Fruit fly (Drosophila melanogaster) whole organism, embryonic: Measurements from ENCODE around the gene CG13365.

Source experiments
- BEAF-32 ChIP-seq: fragments of 200-800 bp; sonication (Bioruptor generic); optimal IDR thresholded peaks from 3 replicates; lab custom pipeline; 2017; ENCODE audit warnings: missing biosample characterization, missing genetic modification characterization, mild to moderate bottlenecking, moderate library complexity, missing genetic modification reagents
- CG10267 ChIP-seq: fragments of 200-800 bp; sonication (Bioruptor generic); optimal IDR thresholded peaks from 2 replicates; lab custom pipeline; 2018; ENCODE audit warnings: missing biosample characterization, mild to moderate bottlenecking, missing genetic modification characterization, moderate library complexity
- CG10321 ChIP-seq: fragments of 200-800 bp; sonication (Bioruptor generic); IDR thresholded peaks from 2 replicates; pipeline ENCODE4 v1.3.6; 2022; ENCODE audit warnings: missing biosample characterization, missing genetic modification characterization
- CG12391 ChIP-seq: fragments of 200-800 bp; sonication (Bioruptor generic); optimal IDR thresholded peaks from 3 replicates; lab custom pipeline; 2018; ENCODE audit warnings: missing biosample characterization, mild to moderate bottlenecking, missing genetic modification characterization, moderate library complexity
- CG13287 ChIP-seq: fragments of 200-800 bp; sonication (Bioruptor generic); IDR thresholded peaks from 2 replicates; pipeline ENCODE4 v1.3.6; 2022; ENCODE audit warnings: missing biosample characterization, missing genetic modification characterization; ENCODE audit not compliant: partially characterized antibody
- CG15073 ChIP-seq: fragments of 200-800 bp; sonication (Bioruptor generic); optimal IDR thresholded peaks from 2 replicates; lab custom pipeline; 2016; ENCODE audit warnings: missing biosample characterization, missing genetic modification characterization
- CG1529 ChIP-seq: fragments of 200-800 bp; sonication (Bioruptor generic); optimal IDR thresholded peaks from 3 replicates; lab custom pipeline; 2018; ENCODE audit warnings: missing biosample characterization, missing genetic modification characterization
- CG16813 ChIP-seq: fragments of 200-800 bp; sonication (Bioruptor generic); IDR thresholded peaks from 3 replicates; pipeline ENCODE4 v1.3.6; 2022; ENCODE audit warnings: missing biosample characterization, missing genetic modification characterization; ENCODE audit not compliant: partially characterized antibody
- CG17361 ChIP-seq: fragments of 200-800 bp; sonication (Bioruptor generic); IDR thresholded peaks from 3 replicates; pipeline ENCODE4 v1.3.6; 2022; ENCODE audit warnings: missing biosample characterization, missing genetic modification characterization
- CG2116 ChIP-seq: fragments of 200-800 bp; sonication (Bioruptor generic); optimal IDR thresholded peaks from 3 replicates; lab custom pipeline; 2018; ENCODE audit warnings: missing biosample characterization, mild to moderate bottlenecking, missing genetic modification characterization
- CG2712 ChIP-seq: fragments of 200-800 bp; optimal IDR thresholded peaks from 3 replicates; lab custom pipeline; 2019; ENCODE audit warnings: missing biosample characterization, mild to moderate bottlenecking, missing genetic modification characterization, moderate library complexity
- CG30020 ChIP-seq: fragments of 200-800 bp; optimal IDR thresholded peaks from 2 replicates; lab custom pipeline; 2019; ENCODE audit warnings: missing biosample characterization, mild to moderate bottlenecking, missing genetic modification characterization, moderate library complexity
- CG3163 ChIP-seq: fragments of 200-800 bp; sonication (Bioruptor generic); optimal IDR thresholded peaks from 3 replicates; lab custom pipeline; 2016; ENCODE audit warnings: missing biosample characterization, missing genetic modification characterization
- CG3407 ChIP-seq: fragments of 200-800 bp; sonication (Bioruptor generic); optimal IDR thresholded peaks from 2 replicates; lab custom pipeline; 2018; ENCODE audit warnings: missing biosample characterization, mild to moderate bottlenecking, missing genetic modification characterization
- CG3995 ChIP-seq: fragments of 200-800 bp; sonication (Bioruptor generic); optimal IDR thresholded peaks from 3 replicates; lab custom pipeline; 2016; ENCODE audit warnings: missing biosample characterization, missing genetic modification characterization
- CG42726 ChIP-seq: fragments of 200-800 bp; sonication (Bioruptor generic); IDR thresholded peaks from 2 replicates; pipeline ENCODE4 v1.3.6; 2022; ENCODE audit warnings: missing biosample characterization, missing genetic modification characterization; ENCODE audit not compliant: partially characterized antibody
- CG6272 ChIP-seq: fragments of 200-800 bp; sonication (Bioruptor generic); IDR thresholded peaks from 2 replicates; pipeline ENCODE4 v1.3.6; 2022; ENCODE audit warnings: missing biosample characterization, missing genetic modification characterization
- CG6791 ChIP-seq: fragments of 200-800 bp; sonication (Bioruptor generic); IDR thresholded peaks from 3 replicates; pipeline ENCODE4 v1.3.6; 2022; ENCODE audit warnings: missing biosample characterization, missing genetic modification characterization; ENCODE audit not compliant: partially characterized antibody
- CG7839 ChIP-seq: fragments of 200-800 bp; sonication (Bioruptor generic); optimal IDR thresholded peaks from 3 replicates; lab custom pipeline; 2018; ENCODE audit warnings: missing biosample characterization, mild to moderate bottlenecking, missing genetic modification characterization, moderate library complexity
- E2f2 ChIP-seq: fragments of 200-800 bp; sonication (Bioruptor generic); IDR thresholded peaks from 2 replicates; pipeline ENCODE4 v1.3.6; 2022; ENCODE audit warnings: missing biosample characterization, missing genetic modification characterization
- Ets65A ChIP-seq: fragments of 200-800 bp; sonication (Bioruptor generic); peaks from one replicate; lab custom pipeline; 2016; ENCODE audit warnings: missing biosample characterization, missing genetic modification characterization
- Gug ChIP-seq: fragments of 200-800 bp; sonication (Bioruptor generic); IDR thresholded peaks from 4 replicates; pipeline ENCODE4 v1.3.6; 2022; ENCODE audit warnings: missing biosample characterization, missing genetic modification characterization
- HLH4C ChIP-seq: fragments of 200-800 bp; sonication (Bioruptor generic); IDR thresholded peaks from 3 replicates; pipeline ENCODE4 v1.3.6; 2022; ENCODE audit warnings: missing biosample characterization, missing genetic modification characterization; ENCODE audit not compliant: partially characterized antibody
- HLHmδ ChIP-seq: fragments of 200-800 bp; sonication (Bioruptor generic); optimal IDR thresholded peaks from 2 replicates; lab custom pipeline; 2018; ENCODE audit warnings: missing biosample characterization, mild to moderate bottlenecking, missing genetic modification characterization, moderate library complexity
- Meics ChIP-seq: fragments of 200-800 bp; sonication (Bioruptor generic); optimal IDR thresholded peaks from 2 replicates; lab custom pipeline; 2017; ENCODE audit warnings: missing biosample characterization, mild to moderate bottlenecking, missing genetic modification characterization
- NC2α ChIP-seq: fragments of 200-800 bp; sonication (Bioruptor generic); optimal IDR thresholded peaks from 2 replicates; lab custom pipeline; 2016; ENCODE audit warnings: missing biosample characterization, missing genetic modification characterization
- Nf-YA ChIP-seq: fragments of 200-800 bp; sonication (Bioruptor generic); IDR thresholded peaks from 2 replicates; pipeline ENCODE4 v1.3.6; 2022; ENCODE audit warnings: missing biosample characterization, missing genetic modification characterization
- Nf-YC ChIP-seq: fragments of 200-800 bp; optimal IDR thresholded peaks from 3 replicates; lab custom pipeline; 2019; ENCODE audit warnings: missing biosample characterization, mild to moderate bottlenecking, missing genetic modification characterization, moderate library complexity
- Scr ChIP-seq: fragments of 200-800 bp; sonication (Bioruptor generic); IDR thresholded peaks from 2 replicates; pipeline ENCODE4 v1.3.6; 2022; ENCODE audit warnings: missing biosample characterization, missing genetic modification characterization; ENCODE audit not compliant: partially characterized antibody
- amos ChIP-seq: fragments of 200-800 bp; sonication (Bioruptor generic); IDR thresholded peaks from 2 replicates; pipeline ENCODE4 v1.3.6; 2022; ENCODE audit warnings: missing biosample characterization, missing genetic modification characterization; ENCODE audit not compliant: partially characterized antibody
- ara ChIP-seq: fragments of 200-800 bp; sonication (Bioruptor generic); IDR thresholded peaks from 2 replicates; pipeline ENCODE4 v1.3.6; 2022; ENCODE audit warnings: missing biosample characterization, missing genetic modification characterization
- btn ChIP-seq: fragments of 200-800 bp; sonication (Bioruptor generic); optimal IDR thresholded peaks from 2 replicates; lab custom pipeline; 2016; ENCODE audit warnings: missing biosample characterization, missing genetic modification characterization
- dan ChIP-seq: fragments of 200-800 bp; sonication (Bioruptor generic); IDR thresholded peaks from 2 replicates; pipeline ENCODE4 v1.3.6; 2022; ENCODE audit warnings: missing biosample characterization, missing genetic modification characterization
- fd3F ChIP-seq: fragments of 200-800 bp; sonication (Bioruptor generic); optimal IDR thresholded peaks from 2 replicates; lab custom pipeline; 2018; ENCODE audit warnings: missing biosample characterization, mild to moderate bottlenecking, missing genetic modification characterization, moderate library complexity
- hb ChIP-seq: fragments of 200-800 bp; sonication (Bioruptor generic); IDR thresholded peaks from 3 replicates; pipeline ENCODE4 v1.3.6; 2022; ENCODE audit warnings: missing biosample characterization, missing genetic modification characterization; ENCODE audit not compliant: partially characterized antibody
- hbn ChIP-seq: fragments of 200-800 bp; sonication (Bioruptor generic); IDR thresholded peaks from 2 replicates; pipeline ENCODE4 v1.3.6; 2022; ENCODE audit warnings: missing biosample characterization, missing genetic modification characterization; ENCODE audit not compliant: partially characterized antibody
- ken ChIP-seq: fragments of 200-800 bp; sonication (Bioruptor generic); IDR thresholded peaks from 3 replicates; pipeline ENCODE4 v1.3.6; 2022; ENCODE audit warnings: missing biosample characterization, missing genetic modification characterization
- nau ChIP-seq: fragments of 200-800 bp; sonication (Bioruptor generic); optimal IDR thresholded peaks from 3 replicates; lab custom pipeline; 2017; ENCODE audit warnings: missing biosample characterization, mild to moderate bottlenecking, missing genetic modification characterization, missing genetic modification reagents
- nmo ChIP-seq: fragments of 200-800 bp; sonication (Bioruptor generic); optimal IDR thresholded peaks from 2 replicates; lab custom pipeline; 2018; ENCODE audit warnings: missing biosample characterization, mild to moderate bottlenecking, missing genetic modification characterization, moderate library complexity
- pho ChIP-seq: fragments of 200-800 bp; sonication (Bioruptor generic); optimal IDR thresholded peaks from 2 replicates; lab custom pipeline; 2016; ENCODE audit warnings: missing biosample characterization, missing genetic modification characterization
- pita ChIP-seq: fragments of 200-800 bp; sonication (Bioruptor generic); optimal IDR thresholded peaks from 2 replicates; lab custom pipeline; 2017; ENCODE audit warnings: missing biosample characterization, mild to moderate bottlenecking, missing genetic modification characterization
- psq ChIP-seq: fragments of 200-800 bp; sonication (Bioruptor generic); optimal IDR thresholded peaks from 2 replicates; lab custom pipeline; 2017; ENCODE audit warnings: missing biosample characterization, missing genetic modification characterization
- rib ChIP-seq: fragments of 200-800 bp; sonication (Bioruptor generic); IDR thresholded peaks from 2 replicates; pipeline ENCODE4 v1.3.6; 2022; ENCODE audit warnings: missing biosample characterization, missing genetic modification characterization
- shn ChIP-seq: fragments of 200-800 bp; sonication (Bioruptor generic); optimal IDR thresholded peaks from 3 replicates; lab custom pipeline; 2016; ENCODE audit warnings: missing biosample characterization, missing genetic modification characterization
- sqz ChIP-seq: fragments of 200-800 bp; sonication (Bioruptor generic); optimal IDR thresholded peaks from 3 replicates; lab custom pipeline; 2018; ENCODE audit warnings: missing biosample characterization, mild to moderate bottlenecking, missing genetic modification characterization
- sug ChIP-seq: fragments of 200-800 bp; optimal IDR thresholded peaks from 2 replicates; lab custom pipeline; 2019; ENCODE audit warnings: missing biosample characterization, mild to moderate bottlenecking, missing genetic modification characterization, moderate library complexity
- trem ChIP-seq: fragments of 200-800 bp; optimal IDR thresholded peaks from 3 replicates; lab custom pipeline; 2019; ENCODE audit warnings: missing biosample characterization, mild to moderate bottlenecking, missing genetic modification characterization, moderate library complexity
- tup ChIP-seq: fragments of 200-800 bp; sonication (Bioruptor generic); optimal IDR thresholded peaks from 2 replicates; lab custom pipeline; 2016; ENCODE audit warnings: missing biosample characterization, mild to moderate bottlenecking, missing genetic modification characterization, moderate library complexity

Gene CG13365

DNA sequence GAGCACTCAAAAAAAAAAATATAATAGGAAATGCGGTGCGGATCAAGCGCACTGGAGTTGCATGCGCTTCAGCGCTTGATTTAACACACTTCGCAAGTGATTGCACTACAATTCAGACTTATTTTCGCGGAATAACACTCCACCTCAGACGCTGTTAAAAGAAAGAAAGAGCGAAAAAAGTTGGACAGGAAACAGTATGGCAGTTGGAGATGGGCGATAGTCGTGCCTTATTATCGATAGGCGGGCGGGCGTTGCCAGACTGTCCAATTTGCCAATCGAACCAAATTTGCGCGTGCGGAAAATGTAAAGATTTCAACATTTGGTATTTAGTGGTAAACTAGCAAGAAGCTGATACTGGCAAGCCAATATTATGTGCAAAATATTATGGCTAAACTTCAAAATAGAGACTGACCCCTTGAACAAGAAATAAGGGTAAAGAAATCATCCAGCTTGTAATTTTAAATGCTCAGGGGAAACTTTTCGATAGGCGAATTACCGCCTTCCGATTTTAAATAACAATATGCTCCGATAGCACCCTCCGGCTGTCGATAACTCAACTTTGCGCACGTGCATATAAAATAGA is 8.3 kb upstream of the CG13365 start, which contains the start of the genes RpL36 and Mybbp1A (continued):
- TF ChIP-seq tup (no peak), nmo (GFP tag; lab: Kevin White, UChicago) (peak; percentile 75), CG3995 (GFP tag; lab: Kevin White, UChicago) (peak; percentile 85), CG42726 (GFP tag; lab: Robert Waterston, UW) (peak; percentile 90), shn (GFP tag; lab: Kevin White, UChicago) (peak; percentile 81), dan (GFP tag; lab: Robert Waterston, UW) (no peak), NC2α (peak; percentile 61), ken (peak; percentile 83), CG15073 (GFP tag; lab: Kevin White, UChicago) (no peak), ara (GFP tag; lab: Robert Waterston, UW) (peak; percentile 42; the same call in 1 of the 2 replicates), trem (tag; lab: Kevin White, UChicago) (peak; percentile 76), sqz (GFP tag; lab: Kevin White, UChicago) (peak; percentile 71), CG3163 (GFP tag; lab: Kevin White, UChicago) (peak; percentile 79), Ets65A (peak; percentile 98), rib (GFP tag; lab: Robert Waterston, UW) (peak; percentile 55; the same call in 1 of the 2 replicates), HLHmδ (GFP tag; lab: Kevin White, UChicago) (peak; percentile 74), nau (no peak), CG1529 (GFP tag; lab: Kevin White, UChicago) (peak; percentile 23), Gug (GFP tag; lab: Robert Waterston, UW) (peak; percentile 52; the same call in 1 of the 4 replicates)
- TF ChIP-seq, all 482 proteins: peak for 385

DNA sequence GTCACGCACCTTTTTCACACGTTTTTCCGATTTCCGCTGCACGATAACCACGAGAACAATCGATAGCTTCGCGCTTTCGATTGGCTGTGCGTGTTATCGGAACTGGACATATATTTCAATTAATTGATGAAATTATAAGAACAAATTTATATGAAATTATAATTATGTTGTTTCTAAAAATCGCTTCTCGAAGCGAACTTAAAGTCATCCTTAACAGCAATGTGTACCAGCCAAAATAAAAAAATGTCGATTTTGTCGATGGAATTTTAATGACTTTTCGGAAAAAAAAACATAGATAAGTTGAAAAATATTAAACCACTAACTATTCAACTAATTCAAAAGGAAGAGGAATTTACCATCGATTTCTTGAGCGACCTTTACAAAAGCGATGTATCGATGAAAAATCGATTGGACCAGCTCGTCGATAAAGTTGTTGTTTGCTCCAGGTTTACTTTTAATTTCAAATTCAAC is 4.2 kb upstream of the CG13365 start, which contains the start of the genes CG13364 and Hinfp:
CG13364 (minus strand) TSS at position 47 of the 471 bp plus-strand sequence.
Hinfp (plus strand) TSS at position 386 of the 471 bp plus-strand sequence.
- TF ChIP-seq CG2712 (peak; percentile 32), BEAF-32 (peak; percentile 75), CG3995 (GFP tag; lab: Kevin White, UChicago) (peak; percentile 6), sug (tag; lab: Kevin White, UChicago) (peak; percentile 33), Meics (peak; percentile 25), btn (GFP tag; lab: Kevin White, UChicago) (no peak), pita (no peak), amos (GFP tag; lab: Robert Waterston, UW) (peak; percentile 67), fd3F (GFP tag; lab: Kevin White, UChicago) (no peak), Nf-YC (tag; lab: Kevin White, UChicago) (peak; percentile 23), hbn (GFP tag; lab: Robert Waterston, UW) (peak; percentile 64; the same call in 1 of the 2 replicates), CG3407 (GFP tag; lab: Kevin White, UChicago) (no peak), CG6791 (GFP tag; lab: Robert Waterston, UW) (peak; percentile 86), psq (GFP tag; lab: Kevin White, UChicago) (no peak), Scr (GFP tag; lab: Robert Waterston, UW) (peak; percentile 83), CG7839 (tag; lab: Kevin White, UChicago) (peak; percentile 0), CG16813 (GFP tag; lab: Robert Waterston, UW) (peak; percentile 82), CG10321 (GFP tag; lab: Robert Waterston, UW) (no peak), CG12391 (tag; lab: Kevin White, UChicago) (peak; percentile 39), pho (GFP tag; lab: Kevin White, UChicago) (no peak), hb (GFP tag; lab: Robert Waterston, UW) (peak; percentile 84), Nf-YA (no peak), E2f2 (GFP tag; lab: Robert Waterston, UW) (peak; percentile 11; the same call in 1 of the 2 replicates), CG2116 (GFP tag; lab: Kevin White, UChicago) (peak; percentile 84), CG17361 (GFP tag; lab: Robert Waterston, UW) (peak; percentile 37; the same call in 2 of the 3 replicates), HLH4C (GFP tag; lab: Robert Waterston, UW) (peak; percentile 92), CG6272 (GFP tag; lab: Robert Waterston, UW) (no peak), CG30020 (tag; lab: Kevin White, UChicago) (peak; percentile 17), CG10267 (tag; lab: Kevin White, UChicago) (peak; percentile 34), CG13287 (GFP tag; lab: Robert Waterston, UW) (peak; percentile 75)
